Worm (Caenorhabditis elegans): ENCODE data around the gene srw-91.

DNA sequence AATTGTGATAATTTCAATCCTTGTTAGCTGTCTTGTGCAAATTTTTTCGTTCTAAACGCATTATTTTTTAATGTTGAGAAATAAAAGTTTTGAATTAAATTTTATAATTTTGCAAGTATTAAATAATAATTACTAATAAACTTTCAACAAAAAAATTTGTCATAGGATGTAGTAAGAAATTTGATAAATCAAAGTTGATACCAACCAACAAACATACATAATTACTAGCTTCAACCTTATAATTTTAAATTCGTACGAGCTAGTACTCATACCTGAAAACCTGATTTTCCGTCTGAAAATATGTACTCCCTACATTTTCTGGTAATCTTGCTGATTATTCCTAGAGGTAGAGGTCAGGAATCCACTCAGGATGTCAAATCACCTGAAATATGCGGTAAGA lies 29.6 kb downstream of the srw-91 start, which contains the start of gene irld-44:
- TF ChIP-seq dao-5 (tag; optimal IDR thresholded peaks at IDR 0.05) (no peak), him-1 (tag; optimal IDR thresholded peaks at IDR 0.05) (no peak), W03F9.2 (tag; optimal IDR thresholded peaks at IDR 0.05) (no peak)
